Worm (Caenorhabditis elegans): ENCODE data around the gene Y55F3AM.9.

Y55F3AM.9 gene

ce11 chrIV:960177-960576, 49.4 kb downstream of the Y55F3AM.9 start:
- no peak for TF ChIP-seq unc-62 (GFP tag; optimal IDR thresholded peaks at IDR 0.05)

DNA sequence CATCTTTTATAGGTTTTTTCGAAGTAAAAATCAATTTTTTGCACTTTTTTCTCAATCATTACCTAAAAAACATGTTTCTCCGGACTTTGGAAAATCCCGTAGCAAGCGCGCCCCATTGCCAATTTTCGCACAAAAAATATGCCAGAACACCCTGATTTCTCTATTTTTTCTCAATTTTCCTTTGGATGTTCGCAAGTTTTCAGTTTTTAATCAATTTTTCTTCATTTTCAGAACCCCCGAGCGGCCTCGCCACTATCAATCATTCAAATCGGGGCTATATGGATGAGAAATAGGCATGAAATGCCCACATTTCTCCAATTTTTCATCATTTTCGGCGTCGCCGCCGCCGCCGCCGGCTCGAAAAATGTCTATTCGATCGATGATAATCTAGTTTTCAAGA, 50.3 kb downstream of the Y55F3AM.9 start, which contains the start of gene plx-1:
plx-1 (plus strand) TSS at position 301 of the 400 bp plus-strand sequence.
- TF ChIP-seq unc-62 (GFP tag; optimal IDR thresholded peaks at IDR 0.05), result no peak

- TF ChIP-seq unc-62 (GFP tag; optimal IDR thresholded peaks at IDR 0.05), result no peak
These were observed 51.7 kb downstream of the Y55F3AM.9 start for ce11 chrIV:957820-958219.
